Worm (Caenorhabditis elegans): ENCODE data around the gene col-44.

ce11 chrX:13581820-13582219 lies 9.5 kb upstream of the col-44 start, which contains the start of gene F54B11.10:
- TF ChIP-seq egl-27 (tag; optimal IDR thresholded peaks at IDR 0.05) (no peak), ztf-1 (GFP tag; conservative IDR thresholded peaks at IDR 0.05) (no peak), lsy-2 (tag; optimal IDR thresholded peaks at IDR 0.05) (no peak), dmd-4 (tag; optimal IDR thresholded peaks at IDR 0.05) (no peak), mab-5 (tag; optimal IDR thresholded peaks at IDR 0.05) (no peak), aly-2 (tag; optimal IDR thresholded peaks at IDR 0.05) (no peak), ZK546.5 (tag; optimal IDR thresholded peaks at IDR 0.05) (no peak), nhr-25 (tag; optimal IDR thresholded peaks at IDR 0.05) (no peak), unc-55 (GFP tag; optimal IDR thresholded peaks at IDR 0.05) (no peak), snpc-4 (tag; optimal IDR thresholded peaks at IDR 0.05) (no peak), F13H6.1 (tag; optimal IDR thresholded peaks at IDR 0.05) (no peak)

Measured in whole organism, L2 larva.